Fruit fly (Drosophila melanogaster) whole organism, adult: ENCODE results near the gene Nedd4.

ENCODE experiments used
- CG14711 ChIP-seq: fragments of 200-800 bp; sonication (Bioruptor generic); optimal IDR thresholded peaks from 2 replicates; lab custom pipeline; 2018; ENCODE audit warnings: missing biosample characterization, mild to moderate bottlenecking, missing genetic modification characterization, moderate library complexity
- Hr96 ChIP-seq: fragments of 200-800 bp; sonication (Bioruptor generic); optimal IDR thresholded peaks from 2 replicates; lab custom pipeline; 2016; ENCODE audit warnings: missing biosample characterization, missing genetic modification characterization
- bab1 ChIP-seq: fragments of 200-800 bp; sonication (Bioruptor generic); optimal IDR thresholded peaks from 3 replicates; lab custom pipeline; 2019; ENCODE audit warnings: missing biosample characterization, mild to moderate bottlenecking, missing genetic modification characterization, moderate library complexity

dm6 chr3L:17494541-17494940 lies 35.3 kb upstream of the Nedd4 start, which contains the start of gene edin:
- TF ChIP-seq bab1 (GFP tag; lab: Kevin White, UChicago) = no peak
- TF ChIP-seq Hr96 (GFP tag; lab: Kevin White, UChicago) = no peak
- TF ChIP-seq CG14711 (tag; lab: Kevin White, UChicago) = no peak
